Worm (Caenorhabditis elegans) whole organism, L4 larva: ENCODE measurements around the gene T04C10.3.

Source experiments
- ama-1 ChIP-seq: fragments of 150-350 bp; optimal IDR thresholded peaks from 2 replicates; lab custom pipeline; 2014; ENCODE audit warnings: inconsistent platforms, mixed read lengths
- ceh-28 ChIP-seq: fragments of 150-350 bp; optimal IDR thresholded peaks from 2 replicates; lab custom pipeline; 2014; ENCODE audit warnings: missing biosample characterization, missing genetic modification reagents, missing genetic modification characterization
- dve-1 ChIP-seq: sonication (generic microtip); optimal IDR thresholded peaks from 2 replicates; lab custom pipeline; 2017; ENCODE audit warnings: antibody characterized with exemption, mild to moderate bottlenecking, missing genetic modification characterization, missing compliant biosample characterization; ENCODE audit not compliant: insufficient read depth
- lin-39 ChIP-seq: fragments of 150-350 bp; optimal IDR thresholded peaks from 2 replicates; lab custom pipeline; 2014; ENCODE audit warnings: missing biosample characterization, missing genetic modification reagents, missing genetic modification characterization
- pqm-1 ChIP-seq: sonication (generic microtip); optimal IDR thresholded peaks from 2 replicates; lab custom pipeline; 2017; ENCODE audit warnings: missing biosample characterization, missing genetic modification characterization

DNA sequence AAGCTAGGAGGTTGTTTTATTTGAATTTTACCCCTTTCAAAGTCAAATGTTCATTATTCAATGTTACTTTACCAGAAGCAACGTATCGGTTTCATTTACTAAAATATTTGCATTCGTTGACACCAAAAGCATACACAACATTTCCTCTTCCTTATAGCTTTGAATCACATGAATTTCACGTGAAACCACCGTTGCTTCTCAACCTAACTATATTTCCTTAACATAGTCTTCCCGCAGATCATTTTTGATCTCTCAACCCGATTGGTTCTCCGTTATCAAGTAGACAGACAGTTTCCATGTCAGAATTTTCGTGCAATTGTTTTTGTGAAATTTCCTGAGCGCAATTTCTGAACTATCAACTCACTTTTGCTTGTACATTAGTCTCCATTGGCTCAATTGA is 2.3 kb upstream of the T04C10.3 start:
- TF ChIP-seq ceh-28 (no peak), dve-1 (tag; lab: Kevin White, UChicago) (no peak), pqm-1 (tag; lab: Kevin White, UChicago) (no peak), ama-1 (no peak), lin-39 (tag; lab: Kevin White, UChicago) (no peak)
